Fruit fly (Drosophila melanogaster): ENCODE data around the gene Sk2.
A peak's percentile ranks its signal among the peaks of the same experiment; 100 is the strongest.

Gene Sk2

DNA sequence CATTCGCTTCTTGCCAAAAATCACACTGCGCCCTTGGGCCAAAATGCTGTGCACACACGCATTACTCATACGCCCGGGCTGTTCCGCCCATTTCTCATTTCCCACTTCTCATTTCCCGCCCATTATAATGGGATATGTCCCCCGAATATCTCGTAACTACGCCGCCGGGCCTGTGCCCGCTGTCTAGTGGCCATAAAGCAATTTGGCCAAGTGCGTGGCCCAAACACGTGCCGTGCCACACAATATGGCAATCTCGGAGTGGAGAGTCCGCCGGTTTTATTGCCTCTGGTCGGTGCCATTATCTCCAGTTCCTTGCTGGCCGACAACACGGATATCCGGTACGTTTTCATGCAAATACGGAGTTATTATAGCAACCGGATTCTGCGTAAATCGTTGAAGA, 30.1 kb downstream of the Sk2 start:
- TF ChIP-seq Mnt (GFP tag; optimal IDR thresholded peaks at IDR 0.05): no peak
- TF ChIP-seq CG11617 (GFP tag; optimal IDR thresholded peaks at IDR 0.05): no peak
- no peak for TF ChIP-seq toe (GFP tag; optimal IDR thresholded peaks at IDR 0.05)
- no peak for TF ChIP-seq CG12768 (GFP tag; optimal IDR thresholded peaks at IDR 0.05)
- no peak for TF ChIP-seq Crg-1 (GFP tag; optimal IDR thresholded peaks at IDR 0.05)
- TF ChIP-seq CG7101 (tag; optimal IDR thresholded peaks at IDR 0.05): no peak
- TF ChIP-seq bab1 (GFP tag; optimal IDR thresholded peaks at IDR 0.05): no peak
- no peak for TF ChIP-seq cic (GFP tag; optimal IDR thresholded peaks at IDR 0.05)
- no peak for TF ChIP-seq Hr96 (GFP tag; optimal IDR thresholded peaks at IDR 0.05)
- no peak for TF ChIP-seq CG7045 (GFP tag; optimal IDR thresholded peaks at IDR 0.05)
- no peak for TF ChIP-seq CG1620 (GFP tag; optimal IDR thresholded peaks at IDR 0.05)
- no peak for TF ChIP-seq tj (GFP tag; optimal IDR thresholded peaks at IDR 0.05)
- no peak for TF ChIP-seq CG33017 (tag; optimal IDR thresholded peaks at IDR 0.05)
- TF ChIP-seq CG14711 (tag; optimal IDR thresholded peaks at IDR 0.05): no peak
- TF ChIP-seq ovo (GFP tag; optimal IDR thresholded peaks at IDR 0.05): no peak
- no peak for TF ChIP-seq kay (GFP tag; ENCODE audit: borderline replicate concordance)
- TF ChIP-seq CG5204 (GFP tag; optimal IDR thresholded peaks at IDR 0.05): no peak

DNA sequence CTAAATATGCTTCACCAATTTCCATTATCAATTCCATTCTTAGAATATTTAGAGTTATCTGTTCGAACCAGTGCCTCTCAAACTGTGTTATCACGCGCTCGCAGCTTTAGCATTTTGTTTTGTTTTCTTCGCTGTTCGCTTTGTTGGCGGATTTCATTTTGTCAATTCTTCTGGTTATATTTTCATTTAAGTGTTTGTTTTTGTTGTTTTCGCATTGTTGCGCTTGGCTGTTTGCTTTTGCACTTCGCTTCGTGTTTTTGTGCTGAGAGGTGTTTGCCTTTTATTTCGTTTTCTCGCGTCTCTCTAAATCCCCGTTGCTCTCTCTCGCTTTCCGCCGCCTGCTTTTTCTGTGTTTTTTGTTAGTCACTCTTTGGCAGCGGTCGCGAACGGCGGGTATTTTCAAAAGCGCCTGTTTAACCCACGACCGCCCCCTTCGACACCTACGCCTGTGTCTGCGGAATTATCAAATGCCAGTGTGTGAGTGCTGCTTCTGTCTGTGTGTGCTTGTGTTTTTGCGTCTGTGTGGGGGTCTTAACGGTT, 30.8 kb downstream of the Sk2 start:
- no peak for TF ChIP-seq Crg-1 (GFP tag; optimal IDR thresholded peaks at IDR 0.05)
- TF ChIP-seq ovo (GFP tag; optimal IDR thresholded peaks at IDR 0.05): peak; percentile 68
- peak; percentile 76 for TF ChIP-seq kay (GFP tag; ENCODE audit: borderline replicate concordance)
- TF ChIP-seq CG1620 (GFP tag; optimal IDR thresholded peaks at IDR 0.05): no peak
- TF ChIP-seq bab1 (GFP tag; optimal IDR thresholded peaks at IDR 0.05): peak; percentile 62
- TF ChIP-seq CG7045 (GFP tag; optimal IDR thresholded peaks at IDR 0.05): no peak
- peak; percentile 33 for TF ChIP-seq CG14711 (tag; optimal IDR thresholded peaks at IDR 0.05)
- peak; percentile 18 for TF ChIP-seq CG5204 (GFP tag; optimal IDR thresholded peaks at IDR 0.05)
- TF ChIP-seq Hr96 (GFP tag; optimal IDR thresholded peaks at IDR 0.05): peak; percentile 15
- peak; percentile 72 for TF ChIP-seq Mnt (GFP tag; optimal IDR thresholded peaks at IDR 0.05)
- no peak for TF ChIP-seq Clk (GFP tag; optimal IDR thresholded peaks at IDR 0.05)
- peak; percentile 41 for TF ChIP-seq CG33017 (tag; optimal IDR thresholded peaks at IDR 0.05)
- peak; percentile 58 for TF ChIP-seq cic (GFP tag; optimal IDR thresholded peaks at IDR 0.05)
- TF ChIP-seq toe (GFP tag; optimal IDR thresholded peaks at IDR 0.05): no peak
- peak; percentile 35 for TF ChIP-seq CG7101 (tag; optimal IDR thresholded peaks at IDR 0.05)
- TF ChIP-seq cnc (optimal IDR thresholded peaks at IDR 0.05): peak in 1 of 2 experiments; percentile 15
- peak; percentile 76 for TF ChIP-seq tj (GFP tag; optimal IDR thresholded peaks at IDR 0.05)
- peak; percentile 61 for TF ChIP-seq pad (GFP tag; optimal IDR thresholded peaks at IDR 0.05)
- peak; percentile 59 for TF ChIP-seq CG12768 (GFP tag; optimal IDR thresholded peaks at IDR 0.05)
- peak; percentile 26 for TF ChIP-seq CG11617 (GFP tag; optimal IDR thresholded peaks at IDR 0.05)

dm6 chr3L:3078398-3079155, 31.7 kb downstream of the Sk2 start:
- no peak for TF ChIP-seq CG1620 (GFP tag; optimal IDR thresholded peaks at IDR 0.05)
- peak; percentile 15 for TF ChIP-seq CG7101 (tag; optimal IDR thresholded peaks at IDR 0.05)
- TF ChIP-seq Mnt (GFP tag; optimal IDR thresholded peaks at IDR 0.05): no peak
- no peak for TF ChIP-seq pad (GFP tag; optimal IDR thresholded peaks at IDR 0.05)
- TF ChIP-seq CG12768 (GFP tag; optimal IDR thresholded peaks at IDR 0.05): no peak
- TF ChIP-seq CG14711 (tag; optimal IDR thresholded peaks at IDR 0.05): peak; percentile 54
- TF ChIP-seq ovo (GFP tag; optimal IDR thresholded peaks at IDR 0.05): no peak
- no peak for TF ChIP-seq Hr96 (GFP tag; optimal IDR thresholded peaks at IDR 0.05)
- no peak for TF ChIP-seq bab1 (GFP tag; optimal IDR thresholded peaks at IDR 0.05)
- no peak for TF ChIP-seq cic (GFP tag; optimal IDR thresholded peaks at IDR 0.05)
- no peak for TF ChIP-seq CG11617 (GFP tag; optimal IDR thresholded peaks at IDR 0.05)
- TF ChIP-seq tj (GFP tag; optimal IDR thresholded peaks at IDR 0.05): peak; percentile 71

dm6 chr3L:3079156-3079495, 32.2 kb downstream of the Sk2 start:
- TF ChIP-seq cic (GFP tag; optimal IDR thresholded peaks at IDR 0.05) (no peak), CG11617 (GFP tag; optimal IDR thresholded peaks at IDR 0.05) (no peak), CG14711 (tag; optimal IDR thresholded peaks at IDR 0.05) (no peak), CG7045 (GFP tag; optimal IDR thresholded peaks at IDR 0.05) (no peak), cnc (optimal IDR thresholded peaks at IDR 0.05) (no peak)

DNA sequence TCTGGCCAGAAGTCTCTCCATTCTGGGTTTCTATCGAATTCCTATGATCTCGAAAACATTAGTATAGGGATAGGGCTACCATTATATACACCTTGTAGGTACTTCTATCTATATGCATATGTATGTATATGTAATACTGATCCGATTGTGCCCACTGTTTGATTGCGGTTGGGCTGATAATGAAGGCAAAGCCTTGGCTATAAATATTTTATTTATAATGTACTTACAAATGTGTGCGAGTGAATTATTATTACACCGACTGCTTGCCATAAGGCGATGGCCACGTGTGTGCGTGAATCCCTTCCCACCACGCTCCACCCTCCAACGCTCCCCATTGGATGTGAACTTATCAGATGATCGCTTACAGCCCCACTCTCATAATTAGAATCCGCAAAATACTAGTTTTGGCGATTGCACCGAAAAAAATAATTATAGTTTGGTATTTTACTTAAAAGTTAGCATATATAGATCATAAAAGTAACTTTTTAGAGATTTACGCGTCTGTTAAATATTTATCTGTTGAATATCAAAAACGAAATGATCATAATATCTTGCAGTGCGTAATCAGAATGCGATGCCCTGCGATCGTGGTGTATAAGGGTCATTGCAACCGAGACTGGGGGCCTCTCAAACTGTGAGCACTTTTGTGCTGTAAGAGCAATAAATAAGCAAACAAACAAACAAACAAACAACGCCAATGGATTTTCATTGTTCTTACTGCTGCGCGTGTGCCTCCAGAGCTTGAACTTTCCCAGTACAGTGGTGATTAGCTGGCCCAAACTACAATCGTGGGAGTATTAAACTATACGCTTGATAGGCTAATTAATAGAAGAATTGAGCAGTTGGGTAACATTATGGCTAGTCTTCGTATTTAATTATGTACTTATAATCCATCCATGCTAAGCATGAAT, 33.5 kb downstream of the Sk2 start:
- peak; percentile 49 for TF ChIP-seq Mnt (GFP tag; optimal IDR thresholded peaks at IDR 0.05)
- TF ChIP-seq kay (GFP tag; ENCODE audit: borderline replicate concordance): peak; percentile 92
- no peak for TF ChIP-seq cnc (optimal IDR thresholded peaks at IDR 0.05)
- peak; percentile 50 for TF ChIP-seq CG14711 (tag; optimal IDR thresholded peaks at IDR 0.05)
- peak; percentile 4 for TF ChIP-seq Clk (GFP tag; optimal IDR thresholded peaks at IDR 0.05)
- TF ChIP-seq bab1 (GFP tag; optimal IDR thresholded peaks at IDR 0.05): no peak
- TF ChIP-seq pad (GFP tag; optimal IDR thresholded peaks at IDR 0.05): no peak
- TF ChIP-seq CG33017 (tag; optimal IDR thresholded peaks at IDR 0.05): peak; percentile 68
- TF ChIP-seq CG12768 (GFP tag; optimal IDR thresholded peaks at IDR 0.05): peak; percentile 57
- no peak for TF ChIP-seq CG7101 (tag; optimal IDR thresholded peaks at IDR 0.05)
- TF ChIP-seq toe (GFP tag; optimal IDR thresholded peaks at IDR 0.05): no peak
- TF ChIP-seq cic (GFP tag; optimal IDR thresholded peaks at IDR 0.05): peak; percentile 79

All from whole organism, adult.